Worm (Caenorhabditis elegans) whole organism, L4/young adult: ENCODE results near the gene srg-38.

Experiments
- W03F9.2 ChIP-seq: fragments of 150-350 bp; optimal IDR thresholded peaks from 2 replicates; lab custom pipeline; 2014; ENCODE audit warnings: missing biosample characterization, missing genetic modification characterization
- him-1 ChIP-seq: sonication (generic microtip); optimal IDR thresholded peaks from 2 replicates; lab custom pipeline; 2016; ENCODE audit warnings: missing genotype, missing genetic modification reagents, missing genetic modification characterization, missing compliant biosample characterization

DNA sequence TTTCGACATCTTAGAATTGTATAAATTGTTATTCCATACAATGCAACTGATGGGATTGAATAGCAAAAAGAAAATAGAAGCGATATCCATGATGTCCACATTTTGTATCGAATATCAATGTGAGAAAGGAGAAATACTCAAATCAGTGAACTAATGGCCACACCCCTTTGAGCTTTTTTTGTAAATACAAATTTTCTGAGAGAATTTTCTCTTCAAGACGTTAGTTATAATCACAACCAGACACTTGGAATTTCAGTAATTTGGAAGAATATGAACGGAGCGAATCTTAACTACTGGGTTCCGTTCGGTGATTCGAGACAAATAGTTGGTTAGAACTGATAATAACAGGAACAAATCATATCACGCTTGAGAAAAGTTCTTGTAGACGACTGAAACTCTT, 6.3 kb upstream of the srg-38 start, which contains the start of gene srg-41:
- TF ChIP-seq him-1 (tag; lab: Kevin White, UChicago) (no peak), W03F9.2 (tag; lab: Kevin White, UChicago) (no peak)
